Worm (Caenorhabditis elegans): Measurements from ENCODE around the gene F58G1.3.

F58G1.3 gene

DNA sequence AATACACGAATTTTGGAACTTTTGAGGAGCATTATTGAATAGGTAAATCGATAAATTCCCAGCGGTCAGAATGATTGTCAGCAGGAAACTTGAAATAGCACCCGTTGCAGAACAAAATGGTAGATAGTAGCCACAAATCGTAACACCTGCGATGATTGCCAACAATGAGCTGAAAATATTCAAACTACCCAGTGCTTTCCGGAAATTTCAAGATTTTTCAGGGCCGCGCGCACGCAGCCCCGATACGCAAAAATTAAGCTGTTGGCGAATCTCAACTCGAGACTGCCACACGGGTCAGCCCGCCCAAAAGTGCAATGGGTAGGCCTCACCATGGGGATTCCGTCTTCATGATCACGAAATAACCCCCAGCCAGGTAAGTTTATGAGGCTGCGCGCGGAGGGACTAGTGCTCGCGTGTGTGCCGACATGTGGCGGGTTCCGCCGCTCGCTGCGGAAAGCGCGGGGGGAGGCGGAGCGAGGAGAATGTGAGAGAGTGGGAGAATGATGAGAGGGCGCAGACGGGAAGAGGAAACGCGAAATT, 16.5 kb upstream of the F58G1.3 start (continued):
- peak; percentile 90 for TF ChIP-seq lin-13 (GFP tag; optimal IDR thresholded peaks at IDR 0.05)

ce11 chrII:12942496-12942895, 14.4 kb upstream of the F58G1.3 start:
- TF ChIP-seq lin-39 (tag; optimal IDR thresholded peaks at IDR 0.05) (no peak), Y55F3AM.14 (GFP tag; optimal IDR thresholded peaks at IDR 0.05) (no peak), lin-13 (GFP tag; optimal IDR thresholded peaks at IDR 0.05) (no peak)

ce11 chrII:12939801-12940200, 11.7 kb upstream of the F58G1.3 start, which contains the start of gene arrd-10:
Gene arrd-10 (plus strand): TSS chrII:12940101.
- TF ChIP-seq mdl-1 (tag; optimal IDR thresholded peaks at IDR 0.05): no peak
- no peak for TF ChIP-seq F13H6.1 (tag; optimal IDR thresholded peaks at IDR 0.05)
- no peak for TF ChIP-seq nhr-10 (tag; optimal IDR thresholded peaks at IDR 0.05)
- no peak for TF ChIP-seq mab-5 (tag; optimal IDR thresholded peaks at IDR 0.05)
- no peak for TF ChIP-seq egl-27 (tag; optimal IDR thresholded peaks at IDR 0.05)
- no peak for TF ChIP-seq sma-9 (GFP tag; optimal IDR thresholded peaks at IDR 0.05)
- no peak for TF ChIP-seq sma-9 (tag; optimal IDR thresholded peaks at IDR 0.05)
- no peak for TF ChIP-seq ama-1 (optimal IDR thresholded peaks at IDR 0.05)
- TF ChIP-seq peb-1 (tag; optimal IDR thresholded peaks at IDR 0.05): no peak
- no peak for TF ChIP-seq nhr-21 (tag; optimal IDR thresholded peaks at IDR 0.05)
- no peak for TF ChIP-seq alr-1 (tag; optimal IDR thresholded peaks at IDR 0.05)
- TF ChIP-seq elt-3 (tag; optimal IDR thresholded peaks at IDR 0.05): no peak
- TF ChIP-seq blmp-1 (tag; optimal IDR thresholded peaks at IDR 0.05; ENCODE audit: insufficient read depth): no peak
- no peak for TF ChIP-seq skn-1 (tag; optimal IDR thresholded peaks at IDR 0.05)
- no peak for TF ChIP-seq ztf-11 (tag; optimal IDR thresholded peaks at IDR 0.05)
- TF ChIP-seq snpc-4 (tag; optimal IDR thresholded peaks at IDR 0.05): no peak
- TF ChIP-seq sem-4 (tag; optimal IDR thresholded peaks at IDR 0.05): no peak
- no peak for TF ChIP-seq lin-39 (tag; optimal IDR thresholded peaks at IDR 0.05)
- no peak for TF ChIP-seq zag-1 (tag; optimal IDR thresholded peaks at IDR 0.05)

- no peak for TF ChIP-seq unc-55 (GFP tag; optimal IDR thresholded peaks at IDR 0.05)
- TF ChIP-seq nhr-6 (tag; optimal IDR thresholded peaks at IDR 0.05): no peak
- no peak for TF ChIP-seq unc-62 (GFP tag; optimal IDR thresholded peaks at IDR 0.05)
- no peak for TF ChIP-seq nhr-10 (tag; optimal IDR thresholded peaks at IDR 0.05)
- no peak for TF ChIP-seq unc-39 (tag; optimal IDR thresholded peaks at IDR 0.05)
- TF ChIP-seq nhr-23 (tag; optimal IDR thresholded peaks at IDR 0.05): no peak
- no peak for TF ChIP-seq aly-2 (tag; optimal IDR thresholded peaks at IDR 0.05)
- TF ChIP-seq nhr-21 (tag; optimal IDR thresholded peaks at IDR 0.05): no peak
- no peak for TF ChIP-seq ceh-82 (tag; optimal IDR thresholded peaks at IDR 0.05)
- TF ChIP-seq ZK546.5 (tag; optimal IDR thresholded peaks at IDR 0.05): no peak
- no peak for TF ChIP-seq dmd-4 (tag; optimal IDR thresholded peaks at IDR 0.05)
- peak; percentile 23 for TF ChIP-seq sem-4 (tag; optimal IDR thresholded peaks at IDR 0.05)
- no peak for TF ChIP-seq mbf-1 (tag; optimal IDR thresholded peaks at IDR 0.05)
- TF ChIP-seq gmeb-1 (tag; optimal IDR thresholded peaks at IDR 0.05): no peak
- TF ChIP-seq mdl-1 (tag; optimal IDR thresholded peaks at IDR 0.05): no peak
- TF ChIP-seq ztf-11 (tag; optimal IDR thresholded peaks at IDR 0.05): no peak
- TF ChIP-seq elt-3 (tag; optimal IDR thresholded peaks at IDR 0.05): no peak
- TF ChIP-seq nhr-129 (tag; optimal IDR thresholded peaks at IDR 0.05): no peak
- TF ChIP-seq alr-1 (tag; optimal IDR thresholded peaks at IDR 0.05): no peak
- no peak for TF ChIP-seq snpc-4 (tag; optimal IDR thresholded peaks at IDR 0.05)
- TF ChIP-seq ama-1 (optimal IDR thresholded peaks at IDR 0.05): no peak
- no peak for TF ChIP-seq elt-1 (tag; optimal IDR thresholded peaks at IDR 0.05)
- no peak for TF ChIP-seq egl-27 (tag; optimal IDR thresholded peaks at IDR 0.05)
- peak; percentile 8 for TF ChIP-seq crh-2 (tag; optimal IDR thresholded peaks at IDR 0.05)
- TF ChIP-seq sma-3 (GFP tag; optimal IDR thresholded peaks at IDR 0.05): peak; percentile 1
- no peak for TF ChIP-seq nhr-12 (tag; optimal IDR thresholded peaks at IDR 0.05)
- TF ChIP-seq R02D3.7 (tag; optimal IDR thresholded peaks at IDR 0.05): no peak
- TF ChIP-seq C34F6.9 (tag; optimal IDR thresholded peaks at IDR 0.05): no peak
- no peak for TF ChIP-seq lin-39 (tag; optimal IDR thresholded peaks at IDR 0.05)
- TF ChIP-seq fos-1 (tag; optimal IDR thresholded peaks at IDR 0.05): peak; percentile 26
- no peak for TF ChIP-seq nhr-11 (tag; optimal IDR thresholded peaks at IDR 0.05)
- no peak for TF ChIP-seq ztf-4 (tag; optimal IDR thresholded peaks at IDR 0.05)
- TF ChIP-seq lsy-2 (tag; optimal IDR thresholded peaks at IDR 0.05): no peak
- no peak for TF ChIP-seq lin-11 (tag; optimal IDR thresholded peaks at IDR 0.05)
- TF ChIP-seq nhr-237 (tag; optimal IDR thresholded peaks at IDR 0.05): no peak
- TF ChIP-seq nhr-25 (tag; optimal IDR thresholded peaks at IDR 0.05): peak; percentile 21
- TF ChIP-seq sma-9 (GFP tag; optimal IDR thresholded peaks at IDR 0.05): no peak
- TF ChIP-seq sma-9 (tag; optimal IDR thresholded peaks at IDR 0.05): no peak
- no peak for TF ChIP-seq ztf-1 (GFP tag; conservative IDR thresholded peaks at IDR 0.05)
- no peak for TF ChIP-seq ceh-16 (tag; optimal IDR thresholded peaks at IDR 0.05)
Observed at ce11 chrII:12939161-12939560, 11.0 kb upstream of the F58G1.3 start.

All from whole organism, L2 larva.